Worm (Caenorhabditis elegans) whole organism, L2 larva: ENCODE results near the gene T06C10.3.

Source experiments
- C34F6.9 ChIP-seq: fragments of 150-350 bp; optimal IDR thresholded peaks from 2 replicates; lab custom pipeline; 2014; ENCODE audit warnings: missing biosample characterization, missing genetic modification characterization
- F13H6.1 ChIP-seq: sonication (generic microtip); optimal IDR thresholded peaks from 2 replicates; lab custom pipeline; 2016; ENCODE audit warnings: missing genetic modification characterization, missing compliant biosample characterization
- R02D3.7 ChIP-seq: fragments of 150-350 bp; optimal IDR thresholded peaks from 2 replicates; lab custom pipeline; 2014; ENCODE audit warnings: missing biosample characterization, missing genetic modification characterization
- ZK546.5 ChIP-seq: sonication (generic microtip); optimal IDR thresholded peaks from 2 replicates; lab custom pipeline; 2017; ENCODE audit warnings: missing biosample characterization, missing genetic modification characterization
- alr-1 ChIP-seq: fragments of 150-350 bp; optimal IDR thresholded peaks from 2 replicates; lab custom pipeline; 2014; ENCODE audit warnings: missing biosample characterization, missing genetic modification characterization
- aly-2 ChIP-seq: fragments of 150-350 bp; optimal IDR thresholded peaks from 2 replicates; lab custom pipeline; 2014; ENCODE audit warnings: missing biosample characterization, missing genetic modification characterization
- ama-1 ChIP-seq: fragments of 150-350 bp; optimal IDR thresholded peaks from 2 replicates; lab custom pipeline; 2018; ENCODE audit warnings: inconsistent platforms
- ceh-16 ChIP-seq: fragments of 150-350 bp; optimal IDR thresholded peaks from 2 replicates; lab custom pipeline; 2014; ENCODE audit warnings: missing biosample characterization, missing genetic modification characterization
- ceh-82 ChIP-seq: fragments of 150-350 bp; optimal IDR thresholded peaks from 2 replicates; lab custom pipeline; 2014; ENCODE audit warnings: missing biosample characterization, missing genetic modification characterization
- crh-2 ChIP-seq: sonication (generic microtip); optimal IDR thresholded peaks from 2 replicates; lab custom pipeline; 2017; ENCODE audit warnings: missing biosample characterization, missing genetic modification characterization
- dmd-4 ChIP-seq: sonication (generic microtip); optimal IDR thresholded peaks from 2 replicates; lab custom pipeline; 2017; ENCODE audit warnings: missing biosample characterization, missing genetic modification characterization
- elt-3 ChIP-seq: sonication (generic microtip); optimal IDR thresholded peaks from 2 replicates; lab custom pipeline; 2017; ENCODE audit warnings: missing biosample characterization, missing genetic modification characterization
- fos-1 ChIP-seq: fragments of 150-350 bp; optimal IDR thresholded peaks from 2 replicates; lab custom pipeline; 2014; ENCODE audit warnings: missing biosample characterization, missing genetic modification characterization
- gmeb-1 ChIP-seq: fragments of 150-350 bp; optimal IDR thresholded peaks from 2 replicates; lab custom pipeline; 2014; ENCODE audit warnings: missing biosample characterization, missing genetic modification characterization
- lin-13 ChIP-seq: fragments of 150-350 bp; optimal IDR thresholded peaks from 2 replicates; lab custom pipeline; 2014; ENCODE audit warnings: missing biosample characterization, missing genetic modification reagents, missing genetic modification characterization
- lin-39 ChIP-seq: fragments of 150-350 bp; optimal IDR thresholded peaks from 2 replicates; lab custom pipeline; 2014; ENCODE audit warnings: missing biosample characterization, missing genetic modification reagents, missing genetic modification characterization
- lsy-2 ChIP-seq, 2 experiments: fragments of 150-350 bp in 1 of 2; sonication (generic microtip) in 1 of 2; optimal IDR thresholded peaks; 2 replicates each; lab custom pipeline; 2014 to 2017; ENCODE audit warnings: missing biosample characterization in 2 of 2, missing genetic modification characterization in 2 of 2
- mab-5 ChIP-seq: fragments of 150-350 bp; optimal IDR thresholded peaks from 2 replicates; lab custom pipeline; 2014; ENCODE audit warnings: missing biosample characterization, missing genetic modification characterization
- mbf-1 ChIP-seq: sonication (generic microtip); optimal IDR thresholded peaks from 2 replicates; lab custom pipeline; 2017; ENCODE audit warnings: missing biosample characterization, missing genetic modification characterization
- mdl-1 ChIP-seq, 2 experiments: fragments of 150-350 bp in 1 of 2; sonication (generic microtip) in 1 of 2; optimal IDR thresholded peaks; 2 replicates each; lab custom pipeline; 2017; ENCODE audit warnings: missing biosample characterization in 2 of 2, missing genetic modification characterization in 2 of 2
- nhr-129 ChIP-seq: fragments of 150-350 bp; optimal IDR thresholded peaks from 2 replicates; lab custom pipeline; 2014; ENCODE audit warnings: missing biosample characterization, missing genetic modification characterization
- nhr-237 ChIP-seq: fragments of 150-350 bp; optimal IDR thresholded peaks from 2 replicates; lab custom pipeline; 2014; ENCODE audit warnings: missing biosample characterization, missing genetic modification characterization
- nhr-25 ChIP-seq: fragments of 150-350 bp; sonication (generic microtip); optimal IDR thresholded peaks from 3 replicates; lab custom pipeline; 2014; ENCODE audit warnings: missing biosample characterization, missing genetic modification characterization
- nhr-6 ChIP-seq: fragments of 150-350 bp; optimal IDR thresholded peaks from 2 replicates; lab custom pipeline; 2014; ENCODE audit warnings: missing biosample characterization, missing genetic modification characterization
- nhr-77 ChIP-seq: fragments of 150-350 bp; optimal IDR thresholded peaks from 2 replicates; lab custom pipeline; 2014; ENCODE audit warnings: missing biosample characterization, missing genetic modification characterization
- peb-1 ChIP-seq: fragments of 150-350 bp; optimal IDR thresholded peaks from 2 replicates; lab custom pipeline; 2014; ENCODE audit warnings: missing biosample characterization, missing genetic modification characterization
- sem-4 ChIP-seq: fragments of 150-350 bp; optimal IDR thresholded peaks from 2 replicates; lab custom pipeline; 2014; ENCODE audit warnings: missing biosample characterization, missing genetic modification reagents, missing genetic modification characterization
- skn-1 ChIP-seq: sonication (generic microtip); optimal IDR thresholded peaks from 2 replicates; lab custom pipeline; 2017; ENCODE audit warnings: missing biosample characterization, missing genetic modification characterization
- sma-9 ChIP-seq, 2 experiments: fragments of 150-350 bp in 1 of 2; sonication (generic microtip) in 1 of 2; optimal IDR thresholded peaks; 2 replicates each; lab custom pipeline; 2014 to 2016; ENCODE audit warnings: missing genetic modification characterization in 2 of 2, mild to moderate bottlenecking in 1 of 2, missing biosample characterization in 1 of 2, missing compliant biosample characterization in 1 of 2, missing genetic modification reagents in 1 of 2, moderate library complexity in 1 of 2
- snpc-4 ChIP-seq: fragments of 150-350 bp; optimal IDR thresholded peaks from 2 replicates; lab custom pipeline; 2014; ENCODE audit warnings: missing biosample characterization, missing genetic modification characterization
- unc-39 ChIP-seq: fragments of 150-350 bp; optimal IDR thresholded peaks from 2 replicates; lab custom pipeline; 2014; ENCODE audit warnings: missing biosample characterization, missing genetic modification characterization
- unc-55 ChIP-seq: fragments of 150-350 bp; sonication (generic microtip); optimal IDR thresholded peaks from 3 replicates; lab custom pipeline; 2014; ENCODE audit warnings: missing biosample characterization, missing genetic modification reagents, missing genetic modification characterization
- ztf-11 ChIP-seq: sonication (generic microtip); optimal IDR thresholded peaks from 2 replicates; lab custom pipeline; 2017; ENCODE audit warnings: missing biosample characterization, missing genetic modification characterization
- ztf-4 ChIP-seq: fragments of 150-350 bp; optimal IDR thresholded peaks from 2 replicates; lab custom pipeline; 2014; ENCODE audit warnings: missing biosample characterization, missing genetic modification characterization

T06C10.3 gene

ce11 chrIV:7846386-7846785, 24.2 kb upstream of the T06C10.3 start, which contains the start of gene C06A6.2:
TSS of gene C06A6.2 (plus strand) at chrIV:7846622.
- TF ChIP-seq unc-39 (tag; lab: Kevin White, UChicago) (no peak), unc-55 (peak; percentile 14)
- TF ChIP-seq, all 48 proteins: peak for 1

ce11 chrIV:7849235-7849634, 21.3 kb upstream of the T06C10.3 start:
- TF ChIP-seq ceh-82 = no peak
- no peak for TF ChIP-seq peb-1 (tag; lab: Kevin White, UChicago)
- no peak for TF ChIP-seq sem-4 (tag; lab: Kevin White, UChicago)
- no peak for TF ChIP-seq ztf-4 (tag; lab: Kevin White, UChicago)
- no peak for TF ChIP-seq ztf-11 (tag; lab: Kevin White, UChicago)
- TF ChIP-seq F13H6.1 (tag; lab: Kevin White, UChicago) = no peak
- TF ChIP-seq nhr-237 = no peak
- TF ChIP-seq aly-2 (tag; lab: Kevin White, UChicago) = no peak
- TF ChIP-seq lin-39 (tag; lab: Kevin White, UChicago) = no peak
- no peak for TF ChIP-seq skn-1 (tag; lab: Kevin White, UChicago)

ce11 chrIV:7850329-7850728, 20.2 kb upstream of the T06C10.3 start:
- no peak for TF ChIP-seq sem-4 (tag; lab: Kevin White, UChicago)
- no peak for TF ChIP-seq unc-39 (tag; lab: Kevin White, UChicago)
- TF ChIP-seq gmeb-1 (tag; lab: Kevin White, UChicago) = no peak
- TF ChIP-seq snpc-4 (tag; lab: Kevin White, UChicago) = no peak
- no peak for TF ChIP-seq ama-1
- no peak for TF ChIP-seq dmd-4
- TF ChIP-seq nhr-6 = no peak
- no peak for TF ChIP-seq nhr-77 (tag; lab: Kevin White, UChicago)
- TF ChIP-seq mbf-1 (tag; lab: Kevin White, UChicago) = no peak
- TF ChIP-seq, all 48 proteins: peak for 0

ce11 chrIV:7851291-7851690, 19.3 kb upstream of the T06C10.3 start:
- TF ChIP-seq alr-1 (tag; lab: Kevin White, UChicago) (no peak), peb-1 (tag; lab: Kevin White, UChicago) (no peak), sma-9 (GFP tag; optimal IDR thresholded peaks at IDR 0.05; lab: Kevin White, UChicago) (no peak), sma-9 (tag; optimal IDR thresholded peaks at IDR 0.05; lab: Kevin White, UChicago) (no peak), C34F6.9 (tag; lab: Kevin White, UChicago) (no peak), elt-3 (tag; lab: Kevin White, UChicago) (no peak), unc-55 (no peak)

- TF ChIP-seq ZK546.5 (no peak), mdl-1 (tag; optimal IDR thresholded peaks at IDR 0.05; lab: Kevin White, UChicago) (no peak), fos-1 (no peak), gmeb-1 (tag; lab: Kevin White, UChicago) (no peak), skn-1 (tag; lab: Kevin White, UChicago) (no peak), ceh-16 (tag; lab: Kevin White, UChicago) (no peak)
Measured at ce11 chrIV:7868607-7869006, 1.9 kb upstream of the T06C10.3 start, which contains the start of gene flp-10. TSS of gene flp-10 (plus strand) at chrIV:7868907.

ce11 chrIV:7877255-7877654, 6.7 kb downstream of the T06C10.3 start:
- no peak for TF ChIP-seq nhr-237
- TF ChIP-seq R02D3.7 (tag; lab: Kevin White, UChicago) = no peak
- TF ChIP-seq dmd-4 = no peak
- no peak for TF ChIP-seq mdl-1 (tag; optimal IDR thresholded peaks at IDR 0.05; lab: Kevin White, UChicago)
- no peak for TF ChIP-seq ceh-16 (tag; lab: Kevin White, UChicago)
- TF ChIP-seq mab-5 (tag; lab: Kevin White, UChicago) = no peak
- no peak for TF ChIP-seq C34F6.9 (tag; lab: Kevin White, UChicago)
- no peak for TF ChIP-seq nhr-25 (tag; lab: Kevin White, UChicago)
- TF ChIP-seq lsy-2 (tag; optimal IDR thresholded peaks at IDR 0.05; lab: Kevin White, UChicago) = no peak
- no peak for TF ChIP-seq lin-13 (GFP tag; lab: Kevin White, UChicago)
- TF ChIP-seq crh-2 (tag; lab: Kevin White, UChicago) = no peak
- no peak for TF ChIP-seq nhr-129
